Worm (Caenorhabditis elegans) whole organism, L4 larva: ENCODE data around the gene sdz-4.
"Not testable (repeated sequence)": the region's sequence is repeated elsewhere in the genome, so short reads cannot be mapped to it uniquely, and the experiment has no call there.

Experiments
- D1046.2 ChIP-seq: fragments of 200-800 bp; sonication (Bioruptor generic); IDR thresholded peaks from 2 replicates; pipeline ENCODE4 v1.3.6; 2022; ENCODE audit warnings: missing genetic modification characterization, missing compliant biosample characterization
- R02D3.7 ChIP-seq: fragments of 150-350 bp; sonication (generic microtip); optimal IDR thresholded peaks from 3 replicates; lab custom pipeline; 2014; ENCODE audit warnings: missing biosample characterization, missing genetic modification characterization
- Y105C5A.15 ChIP-seq: fragments of 200-800 bp; sonication (Bioruptor generic); IDR thresholded peaks from 2 replicates; pipeline ENCODE4 v1.3.6; 2022; ENCODE audit warnings: missing genetic modification characterization, missing compliant biosample characterization
- Y48G9A.11 ChIP-seq: fragments of 200-800 bp; sonication (Bioruptor generic); IDR thresholded peaks from 2 replicates; pipeline ENCODE4 v1.3.6; 2022; ENCODE audit warnings: missing genetic modification reagents, missing genetic modification characterization, missing compliant biosample characterization
- ZK337.2 ChIP-seq: fragments of 200-800 bp; sonication (Bioruptor generic); IDR thresholded peaks from 2 replicates; pipeline ENCODE4 v1.3.6; 2022; ENCODE audit warnings: missing genetic modification reagents, missing genetic modification characterization, missing compliant biosample characterization
- aly-2 ChIP-seq: sonication (generic microtip); optimal IDR thresholded peaks from 2 replicates; lab custom pipeline; 2018; ENCODE audit warnings: missing biosample characterization, missing genetic modification characterization
- arid-1 ChIP-seq: fragments of 200-800 bp; sonication (Bioruptor generic); conservative IDR thresholded peaks from 2 replicates; pipeline ENCODE4 v1.3.6; 2022; ENCODE audit warnings: missing genetic modification reagents, missing genetic modification characterization, missing compliant biosample characterization
- ceh-82 ChIP-seq: sonication (generic microtip); optimal IDR thresholded peaks from 2 replicates; lab custom pipeline; 2017; ENCODE audit warnings: missing biosample characterization, missing genetic modification characterization
- daf-12 ChIP-seq: fragments of 150-350 bp; optimal IDR thresholded peaks from 2 replicates; lab custom pipeline; 2014; ENCODE audit warnings: missing biosample characterization, missing genetic modification reagents, missing genetic modification characterization
- daf-16 ChIP-seq, 3 experiments: sonication (generic microtip); optimal IDR thresholded peaks; 2 replicates each; lab custom pipeline; 2016 to 2017; ENCODE audit warnings: missing genetic modification characterization in 3 of 3, missing genetic modification reagents in 3 of 3, mild to moderate bottlenecking in 2 of 3, missing compliant biosample characterization in 2 of 3, missing biosample characterization in 1 of 3, moderate library complexity in 1 of 3
- daf-19 ChIP-seq: fragments of 200-800 bp; sonication (Bioruptor generic); conservative IDR thresholded peaks from 2 replicates; pipeline ENCODE4 v1.3.6; 2022; ENCODE audit warnings: missing genetic modification characterization, missing compliant biosample characterization
- dpl-1 ChIP-seq: fragments of 150-350 bp; optimal IDR thresholded peaks from 2 replicates; lab custom pipeline; 2014; ENCODE audit warnings: missing biosample characterization, missing genetic modification reagents, missing genetic modification characterization
- egl-27 ChIP-seq: sonication (generic microtip); optimal IDR thresholded peaks from 3 replicates; lab custom pipeline; 2017; ENCODE audit warnings: missing biosample characterization, missing genetic modification reagents, missing genetic modification characterization
- fkh-10 ChIP-seq: fragments of 150-350 bp; optimal IDR thresholded peaks from 2 replicates; lab custom pipeline; 2014; ENCODE audit warnings: missing biosample characterization, missing genetic modification reagents, missing genetic modification characterization
- hif-1 ChIP-seq, 2 experiments: sonication (generic microtip); optimal IDR thresholded peaks; 2 replicates each; lab custom pipeline; 2016 to 2017; ENCODE audit warnings: missing compliant biosample characterization in 2 of 2, missing genetic modification characterization in 2 of 2, missing genetic modification reagents in 2 of 2, missing genotype in 2 of 2, mild to moderate bottlenecking in 1 of 2
- hmg-1.1 ChIP-seq: fragments of 200-800 bp; sonication (Bioruptor generic); IDR thresholded peaks from 2 replicates; pipeline ENCODE4 v1.3.6; 2022; ENCODE audit warnings: missing genetic modification reagents, missing genetic modification characterization, missing compliant biosample characterization
- mep-1 ChIP-seq: fragments of 150-350 bp; sonication (generic microtip); optimal IDR thresholded peaks from 3 replicates; lab custom pipeline; 2014; ENCODE audit warnings: missing biosample characterization, missing genetic modification characterization
- mes-2 ChIP-seq: sonication (generic microtip); optimal IDR thresholded peaks from 2 replicates; lab custom pipeline; 2016; ENCODE audit warnings: missing genotype, mild to moderate bottlenecking, missing genetic modification characterization, missing compliant biosample characterization; ENCODE audit not compliant: poor library complexity, severe bottlenecking
- nhr-41 ChIP-seq: fragments of 200-800 bp; sonication (Bioruptor generic); IDR thresholded peaks from 2 replicates; pipeline ENCODE4 v1.3.6; 2022; ENCODE audit warnings: missing genetic modification reagents, missing genetic modification characterization, missing compliant biosample characterization
- snpc-1.2 ChIP-seq: fragments of 200-800 bp; sonication (Bioruptor generic); IDR thresholded peaks from 2 replicates; pipeline ENCODE4 v1.3.6; 2022; ENCODE audit warnings: missing genetic modification reagents, missing genetic modification characterization, missing compliant biosample characterization
- snpc-4 ChIP-seq: fragments of 150-350 bp; optimal IDR thresholded peaks from 2 replicates; lab custom pipeline; 2014; ENCODE audit warnings: missing biosample characterization, missing genetic modification characterization
- zag-1 ChIP-seq: fragments of 150-350 bp; optimal IDR thresholded peaks from 2 replicates; lab custom pipeline; 2014; ENCODE audit warnings: missing biosample characterization, missing genetic modification characterization
- zip-11 ChIP-seq: fragments of 200-800 bp; sonication (Bioruptor generic); IDR thresholded peaks from 2 replicates; pipeline ENCODE4 v1.3.6; 2022; ENCODE audit warnings: missing genetic modification characterization, missing compliant biosample characterization

The sdz-4 gene

DNA sequence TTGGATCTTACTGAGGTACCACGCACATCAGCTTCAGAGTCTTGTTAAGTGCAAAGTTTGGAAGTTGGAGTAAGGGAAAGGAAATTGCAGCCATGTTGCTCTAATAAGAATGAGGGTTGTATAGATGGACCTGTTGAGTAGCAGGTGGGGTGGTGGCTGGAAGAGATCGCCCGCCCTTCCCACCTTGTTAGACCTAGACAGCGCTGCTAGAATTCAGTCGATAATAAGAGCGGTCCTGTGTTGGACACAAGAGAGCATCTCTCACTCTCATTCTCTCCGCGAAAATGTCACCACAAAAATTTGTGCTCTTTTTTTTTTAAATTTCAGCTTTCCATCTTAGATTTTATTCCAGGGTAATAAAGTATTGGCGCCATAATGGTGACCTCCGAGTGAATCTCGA is 42.6 kb downstream of the sdz-4 start, which contains the start of the genes fbxb-30 and F45D11.5:
Gene fbxb-30 (minus strand): TSS at position 101 of the 400 bp plus-strand sequence.
Gene F45D11.5 (plus strand): TSS at position 352 of the 400 bp plus-strand sequence.
- TF ChIP-seq dpl-1 (no peak), R02D3.7 (tag; lab: Kevin White, UChicago) (no peak), egl-27 (tag; lab: Kevin White, UChicago) (no peak), hmg-1.1 (GFP tag; lab: Robert Waterston, UW) (no peak), mes-2 (tag; lab: Kevin White, UChicago) (no peak), snpc-4 (tag; lab: Kevin White, UChicago) (no peak), hif-1 (tag; optimal IDR thresholded peaks at IDR 0.05; lab: Kevin White, UChicago) (no peak), nhr-41 (GFP tag; lab: Robert Waterston, UW) (no peak), aly-2 (no peak), D1046.2 (GFP tag; lab: Robert Waterston, UW) (no peak), Y105C5A.15 (GFP tag; lab: Robert Waterston, UW) (no peak), mep-1 (tag; lab: Kevin White, UChicago) (no peak), zag-1 (tag; lab: Kevin White, UChicago) (no peak), zip-11 (no peak), fkh-10 (GFP tag; lab: Kevin White, UChicago) (no peak), daf-16 (GFP tag; optimal IDR thresholded peaks at IDR 0.05; lab: Kevin White, UChicago) (no peak), daf-16 (tag; optimal IDR thresholded peaks at IDR 0.05; lab: Kevin White, UChicago) (no peak), daf-12 (no peak), arid-1 (GFP tag; lab: Robert Waterston, UW) (no peak), daf-19 (GFP tag; lab: Robert Waterston, UW) (no peak), snpc-1.2 (GFP tag; lab: Robert Waterston, UW) (no peak)

ce11 chrII:1006375-1006774 is 47.7 kb downstream of the sdz-4 start, which contains the start of gene F45D11.14:
F45D11.14 (minus strand) TSS chrII:1006475.
- TF ChIP-seq Y48G9A.11 (GFP tag; lab: Robert Waterston, UW); ceh-82; ZK337.2 (GFP tag; lab: Robert Waterston, UW): not testable (repeated sequence)
- TF ChIP-seq, all 104 proteins: peak for 0; not testable (repeated sequence) for 104
